Worm (Caenorhabditis elegans) whole organism, late embryonic: ENCODE results near the gene F12A10.6.

Experiments
- C08G9.2 ChIP-seq: sonication (generic microtip); optimal IDR thresholded peaks from 2 replicates; lab custom pipeline; 2016; ENCODE audit warnings: mild to moderate bottlenecking, missing genetic modification characterization, moderate library complexity, missing compliant biosample characterization
- lin-11 ChIP-seq: fragments of 200-800 bp; sonication (Bioruptor generic); optimal IDR thresholded peaks from 2 replicates; lab custom pipeline; 2018; ENCODE audit warnings: mild to moderate bottlenecking, missing genetic modification characterization, missing compliant biosample characterization
- nhr-232 ChIP-seq: sonication (generic microtip); optimal IDR thresholded peaks from 2 replicates; lab custom pipeline; 2016; ENCODE audit warnings: missing genetic modification characterization, missing compliant biosample characterization
- odd-2 ChIP-seq: sonication (generic microtip); optimal IDR thresholded peaks from 2 replicates; lab custom pipeline; 2017; ENCODE audit warnings: antibody characterized with exemption, mild to moderate bottlenecking, missing genetic modification characterization, missing compliant biosample characterization
- pha-4 ChIP-seq: fragments of 150-350 bp; optimal IDR thresholded peaks from 2 replicates; lab custom pipeline; 2018; ENCODE audit warnings: missing biosample characterization, missing genetic modification reagents, missing genetic modification characterization
- pqm-1 ChIP-seq: sonication (generic microtip); optimal IDR thresholded peaks from 2 replicates; lab custom pipeline; 2016; ENCODE audit warnings: missing genetic modification characterization, missing compliant biosample characterization
- syd-9 ChIP-seq: sonication (generic microtip); optimal IDR thresholded peaks from 2 replicates; lab custom pipeline; 2016; ENCODE audit warnings: mild to moderate bottlenecking, missing genetic modification characterization, moderate library complexity, missing compliant biosample characterization
- ttx-3 ChIP-seq: sonication (generic microtip); optimal IDR thresholded peaks from 2 replicates; lab custom pipeline; 2016; ENCODE audit warnings: missing genetic modification reagents, missing genetic modification characterization, missing compliant biosample characterization
- unc-55 ChIP-seq: sonication (generic microtip); optimal IDR thresholded peaks from 2 replicates; lab custom pipeline; 2017; ENCODE audit warnings: missing biosample characterization, missing genetic modification reagents, missing genetic modification characterization

- no peak for TF ChIP-seq C08G9.2 (tag; lab: Kevin White, UChicago)
- no peak for TF ChIP-seq ttx-3
- TF ChIP-seq odd-2 (tag; lab: Kevin White, UChicago): no peak
- TF ChIP-seq pha-4: no peak
- TF ChIP-seq lin-11 (tag; lab: Kevin White, UChicago): no peak
- TF ChIP-seq unc-55 (GFP tag; lab: Kevin White, UChicago): no peak
- TF ChIP-seq pqm-1 (tag; lab: Kevin White, UChicago): no peak
- no peak for TF ChIP-seq nhr-232 (tag; lab: Kevin White, UChicago)
- no peak for TF ChIP-seq syd-9 (tag; lab: Kevin White, UChicago)
Observed at ce11 chrII:5496375-5496774, 2.1 kb upstream of the F12A10.6 start, which contains the start of gene F12A10.1.
